Fruit fly (Drosophila melanogaster): ENCODE results near the gene CG6972.

CG6972 gene

DNA sequence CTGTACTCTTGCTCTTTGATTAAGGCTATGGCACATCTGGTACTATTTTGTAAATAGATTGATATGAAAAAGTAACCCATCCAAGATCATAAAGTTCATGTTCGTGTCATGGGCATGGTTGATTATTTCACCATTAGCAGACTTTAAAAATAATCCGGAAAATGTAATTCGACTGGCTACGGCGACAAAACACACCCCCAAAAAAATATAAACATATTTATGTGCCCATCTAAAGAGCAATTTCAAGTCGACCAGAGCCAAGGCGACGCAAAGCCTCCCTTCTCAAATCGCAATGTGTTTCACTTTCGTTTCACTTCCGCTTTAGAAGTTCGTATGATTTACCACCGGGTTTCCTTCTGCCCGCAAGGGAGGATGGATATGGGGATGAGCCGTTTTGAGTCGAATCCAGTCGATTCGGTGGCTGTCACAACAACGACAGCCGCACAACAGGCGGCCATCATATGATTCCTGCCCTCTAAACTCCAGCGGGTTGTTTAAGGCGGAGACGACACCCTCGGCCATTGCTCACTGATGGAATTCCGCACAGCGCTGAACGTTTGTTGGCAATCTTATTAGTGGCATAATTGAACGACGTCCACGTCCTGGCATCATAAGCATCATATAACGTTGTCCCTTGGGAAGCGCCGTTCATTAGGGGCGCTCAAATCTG, 17.3 kb downstream of the CG6972 start:
- TF ChIP-seq CG6854 (GFP tag; optimal IDR thresholded peaks at IDR 0.05) (no peak), Sox102F (GFP tag; optimal IDR thresholded peaks at IDR 0.05) (no peak), salr (GFP tag; optimal IDR thresholded peaks at IDR 0.05) (no peak), CG10669 (GFP tag; optimal IDR thresholded peaks at IDR 0.05) (no peak), net (GFP tag; optimal IDR thresholded peaks at IDR 0.05) (no peak), CG31627 (GFP tag; optimal IDR thresholded peaks at IDR 0.05) (no peak), dac (GFP tag; optimal IDR thresholded peaks at IDR 0.05) (no peak), fd85E (GFP tag; optimal IDR thresholded peaks at IDR 0.05) (no peak), CG16779 (tag; optimal IDR thresholded peaks at IDR 0.05) (no peak), CG1621 (tag; optimal IDR thresholded peaks at IDR 0.05) (no peak), CG10631 (GFP tag; optimal IDR thresholded peaks at IDR 0.05) (no peak), CG9139 (GFP tag; optimal IDR thresholded peaks at IDR 0.05) (no peak)

DNA sequence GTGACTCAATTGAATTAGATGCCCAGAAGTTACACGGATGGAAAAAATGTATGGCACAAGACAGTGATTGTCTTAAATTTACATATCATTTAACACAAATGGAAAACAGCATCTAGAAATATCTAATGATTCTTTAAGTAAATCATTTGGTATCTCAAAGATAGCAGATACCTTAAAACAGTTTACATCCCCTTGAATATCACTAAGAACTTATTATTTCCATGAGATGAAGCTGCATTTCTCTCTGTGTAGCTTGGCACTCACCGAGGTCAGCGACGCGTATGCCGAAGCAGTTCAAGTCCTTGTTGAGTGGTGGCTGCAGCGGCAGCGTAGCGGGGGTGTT, 17.8 kb downstream of the CG6972 start:
- TF ChIP-seq topi (GFP tag; optimal IDR thresholded peaks at IDR 0.05) (no peak), lz (GFP tag; optimal IDR thresholded peaks at IDR 0.05) (no peak), CG6792 (GFP tag; optimal IDR thresholded peaks at IDR 0.05) (no peak), CG6808 (GFP tag; optimal IDR thresholded peaks at IDR 0.05) (no peak), CG4318 (GFP tag; optimal IDR thresholded peaks at IDR 0.05) (no peak), Ets96B (tag; optimal IDR thresholded peaks at IDR 0.05) (no peak), Hr38 (GFP tag; optimal IDR thresholded peaks at IDR 0.05) (no peak), CG9139 (GFP tag; optimal IDR thresholded peaks at IDR 0.05) (no peak), CG6854 (GFP tag; optimal IDR thresholded peaks at IDR 0.05) (no peak), achi (GFP tag; optimal IDR thresholded peaks at IDR 0.05) (no peak), CG8319 (GFP tag; optimal IDR thresholded peaks at IDR 0.05) (no peak), CG10631 (GFP tag; optimal IDR thresholded peaks at IDR 0.05) (no peak), CG11902 (GFP tag; optimal IDR thresholded peaks at IDR 0.05) (no peak), Ets21C (GFP tag; optimal IDR thresholded peaks at IDR 0.05) (no peak)

dm6 chr3R:22720808-22721306, 19.1 kb downstream of the CG6972 start, which contains the start of gene wge:
TSS of gene wge (minus strand) at chr3R:22721150.
- TF ChIP-seq Hr39 (GFP tag; optimal IDR thresholded peaks at IDR 0.05), result no peak
- peak; percentile 64 for TF ChIP-seq fd59A (GFP tag; optimal IDR thresholded peaks at IDR 0.05)
- TF ChIP-seq Hr4 (GFP tag; optimal IDR thresholded peaks at IDR 0.05), result no peak
- TF ChIP-seq CG31627 (GFP tag; optimal IDR thresholded peaks at IDR 0.05), result no peak
- peak; percentile 52 for TF ChIP-seq CG3919 (GFP tag; optimal IDR thresholded peaks at IDR 0.05)
- no peak for TF ChIP-seq CG11902 (GFP tag; optimal IDR thresholded peaks at IDR 0.05)
- TF ChIP-seq dac (GFP tag; optimal IDR thresholded peaks at IDR 0.05), result peak; percentile 27
- peak; percentile 23 for TF ChIP-seq CG7368 (GFP tag; optimal IDR thresholded peaks at IDR 0.05)
- peak; percentile 80 for TF ChIP-seq eg (GFP tag; IDR thresholded peaks at IDR 0.05)
- peak; percentile 81 for TF ChIP-seq net (GFP tag; optimal IDR thresholded peaks at IDR 0.05)
- TF ChIP-seq Sox15 (GFP tag; optimal IDR thresholded peaks at IDR 0.05), result no peak
- peak; percentile 64 for TF ChIP-seq Ets96B (tag; optimal IDR thresholded peaks at IDR 0.05)
- TF ChIP-seq CG6163 (GFP tag; IDR thresholded peaks at IDR 0.05), result peak; percentile 63; the same call in 2 of the 3 replicates
- TF ChIP-seq CG9139 (GFP tag; optimal IDR thresholded peaks at IDR 0.05), result peak; percentile 90
- peak; percentile 37 for TF ChIP-seq vri (GFP tag; optimal IDR thresholded peaks at IDR 0.05)
- no peak for TF ChIP-seq Eip75B (GFP tag; optimal IDR thresholded peaks at IDR 0.05)
- TF ChIP-seq fd85E (GFP tag; optimal IDR thresholded peaks at IDR 0.05), result no peak
- TF ChIP-seq CG4318 (GFP tag; optimal IDR thresholded peaks at IDR 0.05), result no peak
- peak; percentile 78 for TF ChIP-seq CG15336 (GFP tag; IDR thresholded peaks at IDR 0.05)
- peak; percentile 46 for TF ChIP-seq CG34406 (GFP tag; optimal IDR thresholded peaks at IDR 0.05)
- no peak for TF ChIP-seq cyc (GFP tag; optimal IDR thresholded peaks at IDR 0.05)
- TF ChIP-seq OdsH (GFP tag; optimal IDR thresholded peaks at IDR 0.05), result no peak
- no peak for TF ChIP-seq Ets21C (GFP tag; optimal IDR thresholded peaks at IDR 0.05)
- no peak for TF ChIP-seq pdm3 (GFP tag; optimal IDR thresholded peaks at IDR 0.05)
- TF ChIP-seq CG8119 (GFP tag; IDR thresholded peaks at IDR 0.05), result peak; percentile 90
- TF ChIP-seq Lpt (GFP tag; optimal IDR thresholded peaks at IDR 0.05), result peak; percentile 65
- TF ChIP-seq Met (GFP tag; optimal IDR thresholded peaks at IDR 0.05), result no peak
- TF ChIP-seq Blimp-1 (GFP tag; optimal IDR thresholded peaks at IDR 0.05), result peak; percentile 11
- peak; percentile 85 for TF ChIP-seq CG6276 (GFP tag; optimal IDR thresholded peaks at IDR 0.05)
- peak; percentile 28 for TF ChIP-seq svp (GFP tag)
- TF ChIP-seq CG10631 (GFP tag; optimal IDR thresholded peaks at IDR 0.05), result no peak
- TF ChIP-seq Gug (GFP tag; IDR thresholded peaks at IDR 0.05), result peak; percentile 69
- TF ChIP-seq CG3032 (tag; optimal IDR thresholded peaks at IDR 0.05), result peak; percentile 64
- TF ChIP-seq topi (GFP tag; optimal IDR thresholded peaks at IDR 0.05), result peak; percentile 32
- TF ChIP-seq spab (GFP tag; optimal IDR thresholded peaks at IDR 0.05), result peak; percentile 87

All from whole organism, prepupa.